Worm (Caenorhabditis elegans): ENCODE results near the gene kin-30.
"Not testable (repeated sequence)": the region's sequence is repeated elsewhere in the genome, so short reads cannot be mapped to it uniquely, and the experiment has no call there.

kin-30 gene

ce11 chrV:15244456-15244855, at the start of gene kin-30:
TSS of gene kin-30 (plus strand) at chrV:15244756.
- no peak for TF ChIP-seq nhr-11 (tag; optimal IDR thresholded peaks at IDR 0.05)
- no peak for TF ChIP-seq F16B12.6 (tag; optimal IDR thresholded peaks at IDR 0.05)
- no peak for TF ChIP-seq zag-1 (tag; optimal IDR thresholded peaks at IDR 0.05)
- TF ChIP-seq fkh-4 (tag; optimal IDR thresholded peaks at IDR 0.05; ENCODE audit: borderline replicate concordance) = no peak
- no peak for TF ChIP-seq blmp-1 (tag; optimal IDR thresholded peaks at IDR 0.05)
- TF ChIP-seq snpc-4 (tag; optimal IDR thresholded peaks at IDR 0.05) = no peak
- no peak for TF ChIP-seq Y116A8C.19 (tag; optimal IDR thresholded peaks at IDR 0.05; ENCODE audit: borderline replicate concordance)
- TF ChIP-seq jun-1 (tag; optimal IDR thresholded peaks at IDR 0.05) = no peak

DNA sequence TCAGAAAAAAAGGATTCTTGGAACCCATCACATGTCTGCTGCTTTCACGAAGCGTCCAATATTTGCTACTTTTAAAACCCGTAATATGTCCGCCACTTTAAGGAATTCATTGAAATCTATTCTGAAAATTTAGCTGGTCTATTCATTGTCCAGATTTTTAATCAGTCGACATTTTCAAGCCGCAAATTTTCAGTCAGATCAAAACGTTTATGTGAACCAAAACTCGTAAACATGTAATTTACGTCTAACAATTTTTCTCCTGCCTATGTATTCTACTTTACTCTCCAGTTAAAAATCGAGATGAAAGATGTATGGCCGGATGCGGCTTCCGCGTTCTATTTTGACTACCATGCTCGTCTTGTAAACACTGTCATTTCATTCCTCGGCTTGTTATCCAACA, 46.6 kb upstream of the kin-30 start, which contains the start of gene srw-1:
TSS of gene srw-1 (plus strand) at position 301 of the 400 bp plus-strand sequence.
- TF ChIP-seq C16A3.4 (tag; optimal IDR thresholded peaks at IDR 0.05) = no peak
- TF ChIP-seq zag-1 (tag; optimal IDR thresholded peaks at IDR 0.05) = no peak
- TF ChIP-seq dpl-1 (GFP tag; optimal IDR thresholded peaks at IDR 0.05) = no peak

DNA sequence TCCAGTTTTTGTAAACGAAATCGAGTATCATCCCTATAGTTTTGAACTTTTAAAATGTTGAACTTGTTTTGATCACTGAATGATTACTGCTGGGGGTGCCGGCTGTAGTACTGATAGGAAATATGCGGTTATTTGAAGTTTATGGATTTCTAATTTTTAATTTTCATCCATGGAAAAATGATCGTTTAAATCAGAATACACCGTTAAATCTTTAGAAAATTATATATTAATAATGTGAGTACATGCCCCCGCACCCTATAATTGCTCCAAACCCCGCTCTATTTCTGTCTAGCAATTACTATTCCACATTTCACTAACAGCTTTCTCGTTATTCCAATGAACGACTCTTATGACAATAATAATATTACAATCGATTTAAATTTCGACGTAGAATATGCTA, 44.8 kb upstream of the kin-30 start, which contains the start of gene Y75B12B.10:
TSS of gene Y75B12B.10 (plus strand) at position 301 of the 400 bp plus-strand sequence.
- TF ChIP-seq nhr-76 (tag; optimal IDR thresholded peaks at IDR 0.05) = no peak
- TF ChIP-seq egl-27 (tag; optimal IDR thresholded peaks at IDR 0.05) = no peak
- TF ChIP-seq efl-3 (GFP tag; optimal IDR thresholded peaks at IDR 0.05) = no peak
- no peak for TF ChIP-seq fos-1 (tag; optimal IDR thresholded peaks at IDR 0.05)
- no peak for TF ChIP-seq swsn-7 (tag; optimal IDR thresholded peaks at IDR 0.05)
- no peak for TF ChIP-seq nhr-20 (tag; optimal IDR thresholded peaks at IDR 0.05)

ce11 chrV:15207681-15208080, 36.9 kb upstream of the kin-30 start, which contains the start of gene C41G6.12:
TSS of gene C41G6.12 (minus strand) at chrV:15207781.
- TF ChIP-seq C34B4.2 (tag; optimal IDR thresholded peaks at IDR 0.05); Y116A8C.19 (tag; optimal IDR thresholded peaks at IDR 0.05; ENCODE audit: borderline replicate concordance); fkh-10 (GFP tag; optimal IDR thresholded peaks at IDR 0.05): not testable (repeated sequence)

ce11 chrV:15211869-15212268, 32.7 kb upstream of the kin-30 start, which contains the start of gene sri-24:
TSS of gene sri-24 (plus strand) at chrV:15212169.
- TF ChIP-seq sox-4 (tag; optimal IDR thresholded peaks at IDR 0.05); nhr-20 (tag; optimal IDR thresholded peaks at IDR 0.05); hlh-17 (GFP tag; optimal IDR thresholded peaks at IDR 0.05; ENCODE audit: borderline replicate concordance): not testable (repeated sequence)

- TF ChIP-seq elt-2 (tag; optimal IDR thresholded peaks at IDR 0.05); lin-13 (GFP tag; optimal IDR thresholded peaks at IDR 0.05); ceh-88 (GFP tag; IDR thresholded peaks at IDR 0.05): not testable (repeated sequence)
These were observed 29.4 kb upstream of the kin-30 start, which contains the start of gene sri-26 for ce11 chrV:15215175-15215574. TSS of gene sri-26 (plus strand) at chrV:15215475.

DNA sequence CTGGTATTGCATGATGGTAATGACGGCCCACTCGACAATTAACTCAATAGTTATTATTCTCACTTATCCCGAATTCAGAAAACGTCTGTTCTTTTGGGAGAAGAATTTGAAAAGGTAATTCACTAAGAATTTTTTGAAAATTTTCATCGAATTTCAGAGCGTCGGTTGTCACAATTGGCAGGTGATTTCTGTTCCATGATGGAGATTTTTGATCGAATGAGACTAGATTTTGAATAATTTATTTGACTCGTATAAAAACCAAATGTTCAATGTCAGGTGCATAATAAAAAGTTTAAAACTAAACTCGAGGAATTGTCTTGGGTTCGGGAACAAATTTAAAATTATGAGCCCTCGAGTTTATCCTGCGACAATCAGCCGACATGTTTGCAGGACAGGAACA, 27.9 kb upstream of the kin-30 start, which contains the start of gene sri-25:
TSS of gene sri-25 (plus strand) at position 301 of the 400 bp plus-strand sequence.
- TF ChIP-seq nhr-71 (tag; optimal IDR thresholded peaks at IDR 0.05) = no peak
- TF ChIP-seq zag-1 (tag; optimal IDR thresholded peaks at IDR 0.05) = no peak
- no peak for TF ChIP-seq hlh-17 (GFP tag; optimal IDR thresholded peaks at IDR 0.05; ENCODE audit: borderline replicate concordance)
- TF ChIP-seq snu-23 (GFP tag; optimal IDR thresholded peaks at IDR 0.05) = no peak
- TF ChIP-seq mep-1 (tag; optimal IDR thresholded peaks at IDR 0.05) = no peak
- no peak for TF ChIP-seq hpl-2 (GFP tag; optimal IDR thresholded peaks at IDR 0.05)
- no peak for TF ChIP-seq nhr-19 (GFP tag; conservative IDR thresholded peaks at IDR 0.05)
- TF ChIP-seq efl-1 (optimal IDR thresholded peaks at IDR 0.05) = no peak
- TF ChIP-seq efl-1 (GFP tag; optimal IDR thresholded peaks at IDR 0.05 in 1 of 2) = no peak
- no peak for TF ChIP-seq swsn-7 (tag; optimal IDR thresholded peaks at IDR 0.05)
- no peak for TF ChIP-seq nhr-76 (tag; optimal IDR thresholded peaks at IDR 0.05)
- TF ChIP-seq vab-15 (tag; optimal IDR thresholded peaks at IDR 0.05) = no peak
- TF ChIP-seq fos-1 (tag; optimal IDR thresholded peaks at IDR 0.05) = no peak
- TF ChIP-seq nhr-11 (tag; optimal IDR thresholded peaks at IDR 0.05) = no peak
- TF ChIP-seq snpc-4 (tag; optimal IDR thresholded peaks at IDR 0.05) = no peak
- TF ChIP-seq dsc-1 (tag; optimal IDR thresholded peaks at IDR 0.05) = no peak
- no peak for TF ChIP-seq efl-3 (GFP tag; optimal IDR thresholded peaks at IDR 0.05)
- no peak for TF ChIP-seq lsy-2 (tag; optimal IDR thresholded peaks at IDR 0.05)
- TF ChIP-seq nhr-237 (tag; optimal IDR thresholded peaks at IDR 0.05) = no peak
- no peak for TF ChIP-seq unc-86 (tag; optimal IDR thresholded peaks at IDR 0.05)
- TF ChIP-seq aha-1 (tag; optimal IDR thresholded peaks at IDR 0.05) = no peak
